Worm (Caenorhabditis elegans): Measurements from ENCODE around the gene scl-8.

DNA sequence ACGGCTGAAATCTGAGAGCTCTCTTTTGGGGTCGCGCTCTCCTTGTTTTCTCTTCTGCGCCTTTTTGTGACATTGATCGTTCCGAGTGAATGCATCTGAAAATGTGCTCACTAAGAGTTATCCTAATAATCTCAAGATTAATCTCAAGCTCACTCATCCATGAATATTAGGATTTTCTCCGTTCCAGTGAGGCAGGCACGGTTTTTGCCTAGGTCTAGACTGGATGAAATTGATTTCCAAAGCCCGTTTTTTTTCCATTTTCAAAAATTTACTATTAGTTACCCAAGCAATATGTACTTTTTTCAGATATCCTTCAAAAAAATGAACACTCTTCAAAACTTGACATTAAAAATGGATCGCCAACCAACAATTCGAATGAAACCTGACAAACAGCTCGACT is 29.5 kb upstream of the scl-8 start, which contains the start of gene amt-2:
- no peak for TF ChIP-seq fos-1 (tag; optimal IDR thresholded peaks at IDR 0.05)
- no peak for TF ChIP-seq snpc-4 (tag; optimal IDR thresholded peaks at IDR 0.05)
- no peak for TF ChIP-seq egl-27 (tag; optimal IDR thresholded peaks at IDR 0.05)

All from whole organism, L3 larva.